Fruit fly (Drosophila melanogaster) whole organism, wandering third instar larva: ENCODE data around the gene Pglym78.
A peak's percentile ranks its signal among the peaks of the same experiment; 100 is the strongest.

Experiments
- Abd-B ChIP-seq: fragments of >200 bp; optimal IDR thresholded peaks from 2 replicates; lab custom pipeline; 2017; ENCODE audit warnings: missing biosample characterization, missing genetic modification characterization
- CG32264 ChIP-seq: fragments of 200-800 bp; sonication (Bioruptor generic); optimal IDR thresholded peaks from 2 replicates; lab custom pipeline; 2016; ENCODE audit warnings: missing biosample characterization, missing genetic modification characterization
- CG9705 ChIP-seq: fragments of 200-800 bp; sonication (Bioruptor generic); optimal IDR thresholded peaks from 2 replicates; lab custom pipeline; 2018; ENCODE audit warnings: missing biosample characterization, mild to moderate bottlenecking, missing genetic modification characterization
- Dfd ChIP-seq: fragments of >200 bp; optimal IDR thresholded peaks from 2 replicates; lab custom pipeline; 2017; ENCODE audit warnings: missing biosample characterization, missing genetic modification characterization
- Dif ChIP-seq: fragments of 200-275, 200-300 bp; sonication (Bioruptor generic); optimal IDR thresholded peaks from 2 replicates; lab custom pipeline; 2018; ENCODE audit warnings: missing biosample characterization, missing genetic modification characterization; ENCODE audit not compliant: partially characterized antibody
- GATAd ChIP-seq: sonication (Bioruptor generic); optimal IDR thresholded peaks from 2 replicates; lab custom pipeline; 2016; ENCODE audit warnings: missing biosample characterization, missing genetic modification characterization
- HLH106 ChIP-seq: fragments of 200-800 bp; optimal IDR thresholded peaks from 3 replicates; lab custom pipeline; 2019; ENCODE audit warnings: missing biosample characterization, mild to moderate bottlenecking, missing genetic modification characterization, moderate library complexity
- Hnf4 ChIP-seq: fragments of 200-800 bp; sonication (Bioruptor generic); optimal IDR thresholded peaks from 2 replicates; lab custom pipeline; 2016; ENCODE audit warnings: missing biosample characterization, mild to moderate bottlenecking, missing genetic modification characterization
- Hr83 ChIP-seq: fragments of 200-300 bp; sonication (Bioruptor generic); optimal IDR thresholded peaks from 2 replicates; lab custom pipeline; 2016; ENCODE audit warnings: missing biosample characterization, mild to moderate bottlenecking, missing genetic modification characterization, moderate library complexity; ENCODE audit not compliant: poor library complexity, severe bottlenecking
- Jra ChIP-seq: sonication (Bioruptor generic); optimal IDR thresholded peaks from 2 replicates; lab custom pipeline; 2016; ENCODE audit warnings: missing biosample characterization, missing genetic modification characterization
- Mio ChIP-seq: sonication (Bioruptor generic); optimal IDR thresholded peaks from 2 replicates; lab custom pipeline; 2016; ENCODE audit warnings: missing biosample characterization, missing genetic modification characterization
- Myc ChIP-seq: fragments of >200 bp; optimal IDR thresholded peaks from 2 replicates; lab custom pipeline; 2017
- N ChIP-seq: fragments of >200 bp; optimal IDR thresholded peaks from 2 replicates; lab custom pipeline; 2018; ENCODE audit warnings: missing biosample characterization, missing external identifiers, missing genetic modification characterization
- OdsH ChIP-seq: fragments of 200-800 bp; sonication (Bioruptor generic); optimal IDR thresholded peaks from 2 replicates; lab custom pipeline; 2016; ENCODE audit warnings: missing biosample characterization, mild to moderate bottlenecking, missing genetic modification characterization
- Rel ChIP-seq, 2 experiments: fragments of 200-800 bp; sonication (Bioruptor generic) in 1 of 2; optimal IDR thresholded peaks; 2 replicates in 1 of 2; 3 replicates in 1 of 2; lab custom pipeline; 2016 to 2019; ENCODE audit warnings: mild to moderate bottlenecking in 2 of 2, missing biosample characterization in 2 of 2, missing genetic modification characterization in 2 of 2, moderate library complexity in 1 of 2
- Sp1 ChIP-seq: fragments of 200-800 bp; sonication (Bioruptor generic); optimal IDR thresholded peaks from 3 replicates; lab custom pipeline; 2019; ENCODE audit warnings: missing biosample characterization, mild to moderate bottlenecking, missing genetic modification characterization, moderate library complexity
- Vsx2 ChIP-seq: fragments of 200-300, 225-300 bp; sonication (Bioruptor generic); optimal IDR thresholded peaks from 2 replicates; lab custom pipeline; 2018; ENCODE audit warnings: missing biosample characterization, missing genetic modification characterization; ENCODE audit not compliant: partially characterized antibody
- br ChIP-seq: fragments of 200-800 bp; sonication (Bioruptor generic); optimal IDR thresholded peaks from 2 replicates; lab custom pipeline; 2016; ENCODE audit warnings: missing biosample characterization, missing genetic modification characterization
- brk ChIP-seq: fragments of 200-800 bp; sonication (Bioruptor generic); optimal IDR thresholded peaks from 2 replicates; lab custom pipeline; 2016; ENCODE audit warnings: missing biosample characterization, mild to moderate bottlenecking, missing genetic modification characterization
- dl ChIP-seq, 2 experiments: fragments of 175-275, 200-275 bp in 1 of 2; fragments of 200-275 bp in 1 of 2; sonication (Bioruptor generic); optimal IDR thresholded peaks; lab custom pipeline; 2018; ENCODE audit warnings: mild to moderate bottlenecking in 2 of 2, missing biosample characterization in 2 of 2, missing genetic modification characterization in 2 of 2, moderate library complexity in 2 of 2; ENCODE audit not compliant: partially characterized antibody in 2 of 2, insufficient read depth in 1 of 2
- dmrt93B ChIP-seq: fragments of 200-800 bp; sonication (Bioruptor generic); optimal IDR thresholded peaks from 2 replicates; lab custom pipeline; 2018; ENCODE audit warnings: missing biosample characterization, mild to moderate bottlenecking, missing genetic modification characterization
- dsf ChIP-seq: sonication (Bioruptor generic); optimal IDR thresholded peaks from 2 replicates; lab custom pipeline; 2016; ENCODE audit warnings: missing biosample characterization, missing genetic modification characterization, borderline replicate concordance
- ey ChIP-seq: fragments of 200-800 bp; sonication (Bioruptor generic); optimal IDR thresholded peaks from 2 replicates; lab custom pipeline; 2016; ENCODE audit warnings: missing biosample characterization, missing genetic modification characterization
- foxo ChIP-seq, 2 experiments: fragments of 200-800 bp; sonication (Bioruptor generic); optimal IDR thresholded peaks; 2 replicates in 1 of 2; 3 replicates in 1 of 2; lab custom pipeline; 2016 to 2017; ENCODE audit warnings: missing biosample characterization in 2 of 2, missing genetic modification characterization in 2 of 2
- fru ChIP-seq: fragments of 200-800 bp; sonication (Bioruptor generic); optimal IDR thresholded peaks from 3 replicates; lab custom pipeline; 2016; ENCODE audit warnings: missing biosample characterization, mild to moderate bottlenecking, missing genetic modification characterization
- h ChIP-seq: fragments of 200-800 bp; sonication (Bioruptor generic); optimal IDR thresholded peaks from 3 replicates; lab custom pipeline; 2016; ENCODE audit warnings: missing biosample characterization, mild to moderate bottlenecking, missing genetic modification characterization
- jim ChIP-seq: fragments of 175-275, 200-325 bp; sonication (Bioruptor generic); optimal IDR thresholded peaks from 2 replicates; lab custom pipeline; 2016; ENCODE audit warnings: missing biosample characterization, mild to moderate bottlenecking, missing genetic modification characterization
- lola ChIP-seq: fragments of >200 bp; optimal IDR thresholded peaks from 2 replicates; lab custom pipeline; 2017; ENCODE audit warnings: missing biosample characterization, missing genetic modification characterization
- pan ChIP-seq: fragments of >200 bp; optimal IDR thresholded peaks from 2 replicates; lab custom pipeline; 2017
- psq ChIP-seq: fragments of 200-800 bp; sonication (Bioruptor generic); optimal IDR thresholded peaks from 3 replicates; lab custom pipeline; 2017; ENCODE audit warnings: missing biosample characterization, mild to moderate bottlenecking, missing genetic modification characterization, moderate library complexity
- rgr ChIP-seq: fragments of 200-800 bp; sonication (Bioruptor generic); optimal IDR thresholded peaks from 3 replicates; lab custom pipeline; 2016; ENCODE audit warnings: missing biosample characterization, mild to moderate bottlenecking, missing genetic modification characterization
- sv ChIP-seq: fragments of 200-800 bp; sonication (Bioruptor generic); optimal IDR thresholded peaks from 3 replicates; lab custom pipeline; 2016; ENCODE audit warnings: missing biosample characterization, missing genetic modification characterization
- tai ChIP-seq: sonication (Bioruptor generic); optimal IDR thresholded peaks from 2 replicates; lab custom pipeline; 2016; ENCODE audit warnings: missing biosample characterization, missing genetic modification characterization
- usp ChIP-seq: fragments of >200 bp; optimal IDR thresholded peaks from 2 replicates; lab custom pipeline; 2017; ENCODE audit warnings: missing biosample characterization, missing genetic modification characterization
- woc ChIP-seq: sonication (Bioruptor generic); optimal IDR thresholded peaks from 2 replicates; lab custom pipeline; 2016; ENCODE audit warnings: missing biosample characterization, mild to moderate bottlenecking, missing genetic modification characterization

The Pglym78 gene

DNA sequence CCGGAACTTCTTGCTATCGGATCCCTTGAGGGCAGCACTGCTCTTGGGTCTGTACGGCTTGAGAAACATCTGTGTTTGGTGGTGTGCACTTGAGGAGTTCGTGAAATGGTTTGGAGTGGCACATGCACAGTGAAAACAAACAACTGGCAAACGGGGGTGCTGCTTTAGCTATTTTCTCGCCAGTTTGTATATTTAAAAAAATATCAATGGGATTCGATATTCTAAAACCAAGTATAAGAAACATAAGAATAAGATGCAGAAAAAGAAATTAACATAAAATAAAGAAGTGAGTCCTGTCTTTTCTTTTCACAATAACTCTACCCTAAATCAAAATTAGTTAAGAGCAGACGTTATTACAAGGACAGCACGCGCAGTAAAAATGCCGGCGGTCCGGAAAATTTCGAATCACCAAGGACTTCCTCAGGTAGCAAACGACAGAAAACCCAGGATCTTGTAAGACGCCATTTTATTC is 3.6 kb downstream of the Pglym78 start, which contains the start of gene eIF2D:
TSS of gene eIF2D (minus strand) at position 174 of the 472 bp plus-strand sequence.
- TF ChIP-seq Sp1 (GFP tag; lab: Kevin White, UChicago) (peak; percentile 41), psq (GFP tag; lab: Kevin White, UChicago) (peak; percentile 14), OdsH (GFP tag; lab: Kevin White, UChicago) (peak; percentile 36), fru (GFP tag; lab: Kevin White, UChicago) (no peak), h (GFP tag; lab: Kevin White, UChicago) (peak; percentile 63), rgr (GFP tag; lab: Kevin White, UChicago) (peak; percentile 64), GATAd (GFP tag; lab: Kevin White, UChicago) (no peak), Myc (peak; percentile 78), N (GFP tag; lab: Kevin White, UChicago) (no peak), jim (GFP tag; lab: Kevin White, UChicago) (no peak), dmrt93B (GFP tag; lab: Kevin White, UChicago) (no peak), brk (GFP tag; lab: Kevin White, UChicago) (no peak), ey (GFP tag; lab: Kevin White, UChicago) (peak; percentile 57), Dfd (GFP tag; lab: Kevin White, UChicago) (no peak), lola (GFP tag; lab: Kevin White, UChicago) (no peak), tai (GFP tag; lab: Kevin White, UChicago) (no peak), Jra (GFP tag; lab: Kevin White, UChicago) (no peak), sv (GFP tag; lab: Kevin White, UChicago) (peak; percentile 5), usp (GFP tag; lab: Kevin White, UChicago) (no peak), Abd-B (no peak), woc (GFP tag; lab: Kevin White, UChicago) (no peak), dl (GFP tag; optimal IDR thresholded peaks at IDR 0.05; lab: Kevin White, UChicago; ENCODE audit: insufficient read depth in 1 of 2, partially characterized antibody in 2 of 2) (no peak), CG32264 (GFP tag; lab: Kevin White, UChicago) (no peak), Mio (GFP tag; lab: Kevin White, UChicago) (no peak), foxo (GFP tag; optimal IDR thresholded peaks at IDR 0.05; lab: Kevin White, UChicago) (peak in 1 of 2 experiments; percentile 65), CG9705 (peak; percentile 37), Hr83 (GFP tag; lab: Kevin White, UChicago) (no peak), pan (lab: Kevin White, UChicago) (no peak), Rel (GFP tag; optimal IDR thresholded peaks at IDR 0.05; lab: Kevin White, UChicago) (no peak), Rel (tag; optimal IDR thresholded peaks at IDR 0.05; lab: Kevin White, UChicago) (peak; percentile 22), HLH106 (tag; lab: Kevin White, UChicago) (peak; percentile 69), Hnf4 (GFP tag; lab: Kevin White, UChicago) (no peak), Dif (GFP tag; lab: Kevin White, UChicago) (no peak)

dm6 chr3R:29153197-29153644 is 5.2 kb downstream of the Pglym78 start, which contains the start of the genes Slbp and Rpn2:
Gene Slbp (minus strand): TSS chr3R:29153266.
Gene Rpn2 (plus strand): TSS chr3R:29153524.
- TF ChIP-seq Mio (GFP tag; lab: Kevin White, UChicago) (peak; percentile 14), Hnf4 (GFP tag; lab: Kevin White, UChicago) (no peak), foxo (GFP tag; optimal IDR thresholded peaks at IDR 0.05; lab: Kevin White, UChicago) (peak in 1 of 2 experiments; percentile 67), N (GFP tag; lab: Kevin White, UChicago) (no peak), sv (GFP tag; lab: Kevin White, UChicago) (peak; percentile 5), psq (GFP tag; lab: Kevin White, UChicago) (peak; percentile 61), Sp1 (GFP tag; lab: Kevin White, UChicago) (peak; percentile 56), CG32264 (GFP tag; lab: Kevin White, UChicago) (no peak), h (GFP tag; lab: Kevin White, UChicago) (peak; percentile 69), Myc (peak; percentile 45), br (GFP tag; lab: Kevin White, UChicago) (peak; percentile 38), CG9705 (peak; percentile 46), Vsx2 (GFP tag; lab: Kevin White, UChicago) (no peak), HLH106 (tag; lab: Kevin White, UChicago) (peak; percentile 41), dsf (GFP tag; lab: Kevin White, UChicago) (no peak), ey (GFP tag; lab: Kevin White, UChicago) (peak; percentile 34), rgr (GFP tag; lab: Kevin White, UChicago) (peak; percentile 69), Dif (GFP tag; lab: Kevin White, UChicago) (no peak), fru (GFP tag; lab: Kevin White, UChicago) (peak; percentile 50), Jra (GFP tag; lab: Kevin White, UChicago) (no peak), brk (GFP tag; lab: Kevin White, UChicago) (no peak), OdsH (GFP tag; lab: Kevin White, UChicago) (peak; percentile 59), tai (GFP tag; lab: Kevin White, UChicago) (no peak), Rel (GFP tag; optimal IDR thresholded peaks at IDR 0.05; lab: Kevin White, UChicago) (no peak), Rel (tag; optimal IDR thresholded peaks at IDR 0.05; lab: Kevin White, UChicago) (peak; percentile 62)
